Fruit fly (Drosophila melanogaster) whole organism: Measurements from ENCODE around the gene CG11679.

Source experiments
- CG8478 ChIP-seq: fragments of >200 bp; optimal IDR thresholded peaks from 2 replicates; lab custom pipeline; 2018; ENCODE audit warnings: inconsistent platforms
- Dll ChIP-seq: fragments of >200 bp; optimal IDR thresholded peaks from 2 replicates; lab custom pipeline; 2017
- EcR ChIP-seq, 2 experiments: fragments of >200 bp; optimal IDR thresholded peaks; 2 replicates each; lab custom pipeline; 2017; ENCODE audit warnings: missing biosample characterization in 2 of 2, missing genetic modification characterization in 2 of 2, missing genetic modification reagents in 2 of 2
- pan ChIP-seq: fragments of >200 bp; optimal IDR thresholded peaks from 2 replicates; lab custom pipeline; 2017
- psq ChIP-seq: fragments of >200 bp; optimal IDR thresholded peaks from 2 replicates; lab custom pipeline; 2017
- usp ChIP-seq: fragments of >200 bp; optimal IDR thresholded peaks from 2 replicates; lab custom pipeline; 2017; ENCODE audit warnings: missing biosample characterization, missing genetic modification characterization, mixed read lengths

Gene CG11679

dm6 chrX:15733995-15734394 lies 4.8 kb downstream of the CG11679 start, which contains the start of the genes CG12379 and MagR:
TSS of gene CG12379 (minus strand) at chrX:15733996.
TSS of gene MagR (plus strand) at chrX:15734270.
- TF ChIP-seq Dll (lab: Kevin White, UChicago) (no peak), psq (no peak), pan (no peak)

- no peak for TF ChIP-seq Dll (lab: Kevin White, UChicago)
- TF ChIP-seq pan = no peak
- TF ChIP-seq psq = no peak
- TF ChIP-seq CG8478 = no peak
- no peak for TF ChIP-seq usp (GFP tag; lab: Kevin White, UChicago)
- TF ChIP-seq EcR (GFP tag; optimal IDR thresholded peaks at IDR 0.05; lab: Kevin White, UChicago) = no peak
Observed at dm6 chrX:15733192-15733892, 5.4 kb downstream of the CG11679 start.

DNA sequence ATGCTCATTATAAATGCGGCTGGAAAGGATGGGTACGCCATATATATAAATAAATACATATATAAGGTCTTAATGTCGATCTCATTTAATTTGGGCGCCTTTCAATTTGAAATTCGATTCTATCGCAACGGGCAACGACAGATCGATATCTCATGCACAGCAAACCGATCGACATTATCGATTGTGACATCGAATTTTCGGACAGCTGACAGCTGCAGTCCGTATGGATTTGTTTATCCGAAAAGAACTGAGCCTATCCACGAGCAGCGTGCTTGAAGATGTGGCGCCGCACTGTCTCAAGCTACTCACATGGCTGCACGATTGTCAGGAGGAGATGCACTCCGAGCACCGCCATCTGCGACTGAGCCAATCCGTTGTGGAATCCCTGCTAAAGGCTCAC lies 6.8 kb downstream of the CG11679 start, which contains the start of gene CG8191:
TSS of gene CG8191 (plus strand) at position 211 of the 400 bp plus-strand sequence.
- TF ChIP-seq psq = no peak
- no peak for TF ChIP-seq usp (GFP tag; lab: Kevin White, UChicago)
- TF ChIP-seq CG8478 = no peak
- TF ChIP-seq Dll (lab: Kevin White, UChicago) = no peak
- TF ChIP-seq pan = no peak
- no peak for TF ChIP-seq EcR (GFP tag; optimal IDR thresholded peaks at IDR 0.05; lab: Kevin White, UChicago)

dm6 chrX:15712409-15712808 lies 26.3 kb downstream of the CG11679 start, which contains the start of gene HUWE1:
TSS of gene HUWE1 (plus strand) at chrX:15712628.
- TF ChIP-seq CG8478 = no peak
- no peak for TF ChIP-seq usp (GFP tag; lab: Kevin White, UChicago)
- no peak for TF ChIP-seq pan

DNA sequence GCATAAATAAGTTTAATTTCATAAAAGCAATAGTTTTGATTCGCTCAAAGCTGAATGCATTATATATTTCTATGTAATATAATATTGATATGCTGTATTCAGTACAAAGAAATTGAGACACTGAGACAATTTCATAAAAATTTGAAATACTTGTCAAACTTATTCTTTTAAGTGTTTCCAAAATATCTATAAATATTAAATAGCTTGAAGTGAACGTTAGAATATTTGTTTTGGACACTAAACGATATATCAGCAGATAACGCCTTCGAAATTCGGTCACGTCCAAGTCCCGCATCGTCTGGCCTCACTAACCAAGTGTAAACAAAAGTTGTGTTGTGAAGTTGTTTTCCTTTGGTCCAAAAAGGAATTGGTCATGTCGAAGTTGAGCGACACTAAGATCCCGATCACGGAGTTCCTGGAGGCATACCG lies 28.0 kb downstream of the CG11679 start:
- TF ChIP-seq pan (no peak), CG8478 (no peak), psq (no peak), Dll (lab: Kevin White, UChicago) (no peak), EcR (GFP tag; optimal IDR thresholded peaks at IDR 0.05; lab: Kevin White, UChicago) (no peak), usp (GFP tag; lab: Kevin White, UChicago) (no peak)

DNA sequence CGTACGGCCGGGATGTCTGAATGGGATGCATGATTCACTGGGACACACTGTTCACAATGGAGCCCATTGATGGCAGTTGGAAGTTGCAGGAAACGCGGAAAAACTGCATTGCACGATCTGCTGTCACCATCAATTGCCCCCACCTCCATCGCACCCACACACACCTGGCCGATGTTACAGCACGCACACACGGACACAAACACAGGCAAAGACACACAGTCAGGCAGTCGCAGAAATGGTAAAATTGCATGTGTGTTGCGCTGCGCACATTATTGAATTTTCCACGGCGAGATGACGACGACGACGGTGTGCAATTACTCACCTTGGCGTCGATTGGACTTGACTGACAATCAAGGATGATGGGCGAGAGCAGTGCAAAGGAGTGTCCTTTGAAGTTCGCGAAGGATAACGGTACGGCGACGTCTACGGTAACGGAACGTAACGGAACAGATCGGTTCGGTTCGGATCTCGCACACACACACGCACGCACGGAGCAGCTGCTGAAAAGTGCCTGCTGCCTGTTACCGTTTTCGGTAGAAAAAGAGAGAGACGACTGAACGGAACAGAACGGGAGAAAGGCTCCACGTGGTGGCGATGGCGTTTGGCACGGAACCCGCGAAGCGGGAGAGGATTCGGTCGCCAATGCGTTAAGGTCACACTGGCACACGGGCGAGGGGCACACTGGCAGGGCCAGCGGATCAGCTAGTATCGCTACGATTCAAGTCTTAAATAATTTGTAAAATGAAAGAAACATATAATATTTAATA lies 28.6 kb downstream of the CG11679 start, which contains the start of the genes CG9281 and CG15601:
TSS of gene CG9281 (minus strand) at position 556 of the 767 bp plus-strand sequence.
TSS of gene CG15601 (plus strand) at position 664 of the 767 bp plus-strand sequence.
- peak; percentile 52 for TF ChIP-seq CG8478
- no peak for TF ChIP-seq psq
- no peak for TF ChIP-seq EcR (GFP tag; optimal IDR thresholded peaks at IDR 0.05; lab: Kevin White, UChicago)
- TF ChIP-seq pan = no peak
- no peak for TF ChIP-seq Dll (lab: Kevin White, UChicago)
- no peak for TF ChIP-seq usp (GFP tag; lab: Kevin White, UChicago)

- no peak for TF ChIP-seq psq
- TF ChIP-seq pan = no peak
- no peak for TF ChIP-seq usp (GFP tag; lab: Kevin White, UChicago)
- TF ChIP-seq CG8478 = no peak
- no peak for TF ChIP-seq EcR (GFP tag; optimal IDR thresholded peaks at IDR 0.05; lab: Kevin White, UChicago)
- no peak for TF ChIP-seq Dll (lab: Kevin White, UChicago)
Observed at dm6 chrX:15709624-15709983, 29.1 kb downstream of the CG11679 start.

- TF ChIP-seq usp (GFP tag; lab: Kevin White, UChicago) (no peak), EcR (GFP tag; optimal IDR thresholded peaks at IDR 0.05; lab: Kevin White, UChicago) (no peak), CG8478 (no peak), psq (no peak), Dll (lab: Kevin White, UChicago) (no peak), pan (no peak)
Observed at dm6 chrX:15703720-15704206, 35.0 kb downstream of the CG11679 start, which contains the start of the genes Pis and Hap40. TSS of gene Pis (minus strand) at chrX:15703770. TSS of gene Hap40 (plus strand) at chrX:15704125.

DNA sequence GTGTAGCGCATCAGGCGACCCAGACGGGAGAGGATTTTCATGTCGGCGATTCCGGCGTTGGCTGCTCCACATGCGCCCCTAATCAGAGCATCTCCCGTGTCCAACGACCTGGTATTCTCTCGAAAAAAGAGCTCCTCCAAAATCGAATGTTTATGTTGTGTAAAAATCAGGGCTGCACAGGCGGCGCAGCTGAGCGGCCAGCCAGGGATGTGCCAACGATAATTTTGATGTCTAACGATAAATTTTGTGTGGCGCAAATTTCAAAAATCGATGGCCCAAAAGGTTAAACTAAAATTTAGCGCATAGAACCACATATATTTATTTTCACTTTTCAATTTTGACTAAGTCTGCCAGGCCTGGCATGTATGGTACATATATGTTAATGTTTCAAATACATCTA lies 37.7 kb downstream of the CG11679 start, which contains the start of gene CG9240:
TSS of gene CG9240 (minus strand) at position 213 of the 400 bp plus-strand sequence.
- TF ChIP-seq psq (no peak), EcR (GFP tag; optimal IDR thresholded peaks at IDR 0.05; lab: Kevin White, UChicago) (no peak), pan (no peak), CG8478 (no peak), Dll (lab: Kevin White, UChicago) (no peak), usp (GFP tag; lab: Kevin White, UChicago) (no peak)

- TF ChIP-seq CG8478 (no peak), Dll (lab: Kevin White, UChicago) (no peak), psq (no peak), pan (no peak), EcR (GFP tag; optimal IDR thresholded peaks at IDR 0.05; lab: Kevin White, UChicago) (no peak), usp (GFP tag; lab: Kevin White, UChicago) (no peak)
Observed at dm6 chrX:15697581-15698208, 41.1 kb downstream of the CG11679 start.

DNA sequence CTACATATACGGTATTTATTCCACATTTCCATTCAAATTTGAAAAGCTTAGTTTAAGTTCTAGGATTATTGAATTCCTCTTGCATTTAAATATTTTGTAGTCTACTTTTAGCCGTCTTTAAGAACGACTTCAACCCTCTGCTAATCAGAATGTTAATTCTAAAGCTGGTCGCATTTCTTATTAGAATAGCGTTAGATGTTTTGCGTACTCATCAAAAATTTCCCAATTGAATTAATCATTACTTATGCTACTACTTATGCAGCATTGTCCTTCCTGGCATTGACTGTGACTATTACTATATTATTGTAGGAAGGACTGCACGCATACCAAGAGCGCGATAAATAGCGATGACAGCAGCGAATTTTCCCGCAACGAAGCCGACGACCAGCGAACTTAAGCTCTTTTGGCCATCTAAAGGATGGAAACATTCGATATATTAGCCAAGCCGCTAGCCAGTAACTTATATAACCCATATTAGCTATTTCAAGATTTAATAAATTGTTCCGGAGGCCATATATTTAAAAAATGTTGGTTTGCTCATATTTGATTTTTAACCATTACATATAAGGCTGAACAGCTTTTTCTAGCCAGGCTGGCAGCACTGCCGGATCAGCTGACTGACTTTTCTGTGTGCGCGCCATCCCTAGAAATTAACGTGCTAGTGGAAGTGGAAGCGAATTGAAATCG lies 41.8 kb downstream of the CG11679 start, which contains the start of gene CG8128:
TSS of gene CG8128 (plus strand) at position 641 of the 687 bp plus-strand sequence.
- TF ChIP-seq CG8478 (no peak), usp (GFP tag; lab: Kevin White, UChicago) (no peak), pan (no peak), Dll (lab: Kevin White, UChicago) (no peak), psq (no peak), EcR (GFP tag; optimal IDR thresholded peaks at IDR 0.05; lab: Kevin White, UChicago) (no peak)
